Worm (Caenorhabditis elegans) whole organism, midembryonic: Measurements from ENCODE around the gene twk-12.

Source experiments
- T22C8.4 ChIP-seq: fragments of 200-800 bp; sonication (Bioruptor generic); IDR thresholded peaks from 2 replicates; pipeline ENCODE4 v1.3.6; 2022; ENCODE audit warnings: missing genetic modification characterization, missing compliant biosample characterization
- cog-1 ChIP-seq: sonication (generic microtip); optimal IDR thresholded peaks from 2 replicates; lab custom pipeline; 2016; ENCODE audit warnings: missing genetic modification characterization, missing compliant biosample characterization
- flt-1 ChIP-seq: fragments of 200-800 bp; sonication (Bioruptor generic); IDR thresholded peaks from 2 replicates; pipeline ENCODE4 v1.3.6; 2022; ENCODE audit warnings: missing genetic modification characterization, missing compliant biosample characterization
- klf-2 ChIP-seq: fragments of 200-800 bp; sonication (Bioruptor generic); conservative IDR thresholded peaks from 2 replicates; pipeline ENCODE4 v1.3.6; 2022; ENCODE audit warnings: missing genetic modification reagents, missing genetic modification characterization, missing compliant biosample characterization
- med-1 ChIP-seq: sonication (generic microtip); optimal IDR thresholded peaks from 2 replicates; lab custom pipeline; 2017; ENCODE audit warnings: missing genetic modification characterization, mild to moderate bottlenecking, missing compliant biosample characterization, antibody characterized with exemption, missing genetic modification reagents; ENCODE audit not compliant: insufficient read depth
- ref-1 ChIP-seq: fragments of 200-800 bp; sonication (Bioruptor generic); conservative IDR thresholded peaks from 2 replicates; pipeline ENCODE4 v1.3.6; 2022; ENCODE audit warnings: missing genetic modification reagents, missing genetic modification characterization, missing compliant biosample characterization
- tab-1 ChIP-seq: fragments of 200-800 bp; sonication (Bioruptor generic); IDR thresholded peaks from 2 replicates; pipeline ENCODE4 v1.3.6; 2022; ENCODE audit warnings: missing genetic modification characterization, missing compliant biosample characterization
- ztf-23 ChIP-seq: fragments of 200-800 bp; sonication (Bioruptor generic); IDR thresholded peaks from 2 replicates; pipeline ENCODE4 v1.3.6; 2022; ENCODE audit warnings: missing genetic modification reagents, missing genetic modification characterization, missing compliant biosample characterization
- ztf-29 ChIP-seq: fragments of 200-800 bp; sonication (Bioruptor generic); IDR thresholded peaks from 2 replicates; pipeline ENCODE4 v1.3.6; 2022; ENCODE audit warnings: missing genetic modification reagents, missing genetic modification characterization, missing compliant biosample characterization

- TF ChIP-seq flt-1 (GFP tag; lab: Robert Waterston, UW) (no peak), ztf-29 (GFP tag; lab: Robert Waterston, UW) (no peak), med-1 (no peak), T22C8.4 (GFP tag; lab: Robert Waterston, UW) (no peak), ztf-23 (GFP tag; lab: Robert Waterston, UW) (no peak), cog-1 (tag; lab: Kevin White, UChicago) (no peak), tab-1 (GFP tag; lab: Robert Waterston, UW) (no peak), klf-2 (no peak), ref-1 (GFP tag; lab: Robert Waterston, UW) (no peak)
These were observed 36.9 kb upstream of the twk-12 start for ce11 chrV:10630497-10630896.
